Worm (Caenorhabditis elegans): ENCODE measurements around the gene srw-8.

srw-8 gene

ce11 chrV:3017930-3018329 lies 16.2 kb downstream of the srw-8 start:
- TF ChIP-seq zfh-2 (GFP tag; conservative IDR thresholded peaks at IDR 0.05) (peak; percentile 67), F52B5.7 (tag; optimal IDR thresholded peaks at IDR 0.05) (no peak)

- no peak for TF ChIP-seq ceh-79 (tag; optimal IDR thresholded peaks at IDR 0.05)
- TF ChIP-seq B0336.3 (GFP tag; IDR thresholded peaks at IDR 0.05): no peak
- no peak for TF ChIP-seq lir-1 (GFP tag; conservative IDR thresholded peaks at IDR 0.05)
- TF ChIP-seq hmg-20 (GFP tag; IDR thresholded peaks at IDR 0.05): no peak
- TF ChIP-seq T07F8.4 (tag; optimal IDR thresholded peaks at IDR 0.05): no peak
- no peak for TF ChIP-seq repo-1 (tag; optimal IDR thresholded peaks at IDR 0.05)
- no peak for TF ChIP-seq bed-1 (GFP tag; IDR thresholded peaks at IDR 0.05)
- TF ChIP-seq hlh-12 (tag; optimal IDR thresholded peaks at IDR 0.05): no peak
- TF ChIP-seq snpc-1.1 (tag; optimal IDR thresholded peaks at IDR 0.05; ENCODE audit: insufficient read depth): no peak
- TF ChIP-seq ceh-40 (GFP tag; IDR thresholded peaks at IDR 0.05): no peak
- no peak for TF ChIP-seq hsf-1 (GFP tag; IDR thresholded peaks at IDR 0.05)
- TF ChIP-seq ztf-22 (GFP tag; optimal IDR thresholded peaks at IDR 0.05): no peak
- TF ChIP-seq Y56A3A.18 (GFP tag; IDR thresholded peaks at IDR 0.05): no peak
Measured at ce11 chrV:3014185-3014584, 20.0 kb downstream of the srw-8 start, which contains the start of gene K12D9.1. K12D9.1 (plus strand) TSS chrV:3014485.

- TF ChIP-seq Y53F4B.3 (GFP tag; IDR thresholded peaks at IDR 0.05) (no peak), F39B2.1 (GFP tag; IDR thresholded peaks at IDR 0.05) (no peak), ceh-27 (GFP tag; optimal IDR thresholded peaks at IDR 0.05) (no peak), hsf-1 (GFP tag; IDR thresholded peaks at IDR 0.05) (no peak), ets-4 (GFP tag; optimal IDR thresholded peaks at IDR 0.05) (no peak), attf-5 (GFP tag; optimal IDR thresholded peaks at IDR 0.05) (no peak), let-607 (tag; optimal IDR thresholded peaks at IDR 0.05) (no peak), F55B11.4 (tag; optimal IDR thresholded peaks at IDR 0.05; ENCODE audit: borderline replicate concordance, insufficient read depth) (no peak), fkh-3 (tag; optimal IDR thresholded peaks at IDR 0.05) (no peak), egrh-3 (GFP tag; IDR thresholded peaks at IDR 0.05) (no peak), madf-8 (GFP tag; conservative IDR thresholded peaks at IDR 0.05) (no peak), B0035.1 (tag; optimal IDR thresholded peaks at IDR 0.05) (no peak)
Measured at ce11 chrV:3011394-3011793, 22.7 kb downstream of the srw-8 start, which contains the start of gene srw-135. srw-135 (minus strand) TSS chrV:3011494.

ce11 chrV:3010468-3010867 lies 23.7 kb downstream of the srw-8 start, which contains the start of gene srw-136:
srw-136 (minus strand) TSS chrV:3010568.
- TF ChIP-seq chd-7 (tag; optimal IDR thresholded peaks at IDR 0.05): no peak
- no peak for TF ChIP-seq nhr-80 (tag; optimal IDR thresholded peaks at IDR 0.05)
- no peak for TF ChIP-seq gei-17 (GFP tag; optimal IDR thresholded peaks at IDR 0.05)

- TF ChIP-seq nhr-27 (tag; optimal IDR thresholded peaks at IDR 0.05): no peak
- TF ChIP-seq D2030.7 (GFP tag; IDR thresholded peaks at IDR 0.05): no peak
Measured at ce11 chrV:3005964-3006363, 28.2 kb downstream of the srw-8 start, which contains the start of gene srw-112. srw-112 (minus strand) TSS chrV:3006064.

- TF ChIP-seq him-1 (tag; optimal IDR thresholded peaks at IDR 0.05) (no peak), tbp1 (GFP tag; optimal IDR thresholded peaks at IDR 0.05) (no peak), nfya-2 (GFP tag; IDR thresholded peaks at IDR 0.05) (no peak), F55B11.4 (tag; optimal IDR thresholded peaks at IDR 0.05; ENCODE audit: borderline replicate concordance, insufficient read depth) (no peak), ccch-3 (GFP tag; optimal IDR thresholded peaks at IDR 0.05) (no peak), ztf-25 (GFP tag; IDR thresholded peaks at IDR 0.05) (no peak), Y95B8A.8 (GFP tag; IDR thresholded peaks at IDR 0.05) (no peak), rcor-1 (GFP tag; IDR thresholded peaks at IDR 0.05) (no peak), xnd-1 (tag; optimal IDR thresholded peaks at IDR 0.05) (no peak)
Measured at ce11 chrV:2999736-3000135, 34.4 kb downstream of the srw-8 start, which contains the start of gene srw-119. srw-119 (minus strand) TSS chrV:2999836.
